Fruit fly (Drosophila melanogaster) whole organism, prepupa: ENCODE results near the gene lark.

Experiments
- Blimp-1 ChIP-seq: fragments of 200-800 bp; sonication (Bioruptor generic); optimal IDR thresholded peaks from 3 replicates; lab custom pipeline; 2017; ENCODE audit warnings: missing biosample characterization, missing genetic modification characterization, mild to moderate bottlenecking, moderate library complexity, missing genetic modification reagents
- CG10631 ChIP-seq: fragments of 200-800 bp; sonication (Bioruptor generic); optimal IDR thresholded peaks from 2 replicates; lab custom pipeline; 2016; ENCODE audit warnings: missing biosample characterization, missing genetic modification characterization
- CG10669 ChIP-seq: fragments of 200-800 bp; sonication (Bioruptor generic); optimal IDR thresholded peaks from 3 replicates; lab custom pipeline; 2018; ENCODE audit warnings: missing biosample characterization, mild to moderate bottlenecking, missing genetic modification characterization, moderate library complexity
- CG11294 ChIP-seq: fragments of 200-800 bp; sonication (Bioruptor generic); IDR thresholded peaks from 2 replicates; pipeline ENCODE4 v1.3.6; 2022; ENCODE audit warnings: missing biosample characterization, missing genetic modification characterization
- CG11762 ChIP-seq: fragments of 200-800 bp; sonication (Bioruptor generic); optimal IDR thresholded peaks from 3 replicates; lab custom pipeline; 2016; ENCODE audit warnings: missing biosample characterization, missing genetic modification characterization; ENCODE audit not compliant: insufficient read depth
- CG11902 ChIP-seq: fragments of 200-800 bp; sonication (Bioruptor generic); optimal IDR thresholded peaks from 3 replicates; lab custom pipeline; 2016; ENCODE audit warnings: missing biosample characterization, missing genetic modification characterization
- CG15336 ChIP-seq: fragments of 200-800 bp; sonication (Bioruptor generic); IDR thresholded peaks from 2 replicates; pipeline ENCODE4 v1.3.6; 2022; ENCODE audit warnings: missing biosample characterization, missing genetic modification characterization
- CG1621 ChIP-seq: fragments of 200-800 bp; sonication (Bioruptor generic); optimal IDR thresholded peaks from 3 replicates; lab custom pipeline; 2018; ENCODE audit warnings: missing biosample characterization, mild to moderate bottlenecking, missing genetic modification characterization
- CG3032 ChIP-seq: fragments of 200-800 bp; optimal IDR thresholded peaks from 2 replicates; lab custom pipeline; 2019; ENCODE audit warnings: missing biosample characterization, mild to moderate bottlenecking, missing genetic modification characterization, moderate library complexity
- CG31627 ChIP-seq: fragments of 200-800 bp; sonication (Bioruptor generic); optimal IDR thresholded peaks from 3 replicates; lab custom pipeline; 2016; ENCODE audit warnings: missing biosample characterization, missing genetic modification characterization
- CG32006 ChIP-seq: fragments of 200-800 bp; sonication (Bioruptor generic); optimal IDR thresholded peaks from 3 replicates; lab custom pipeline; 2017; ENCODE audit warnings: missing biosample characterization, mild to moderate bottlenecking, missing genetic modification characterization
- CG34406 ChIP-seq: fragments of 200-800 bp; sonication (Bioruptor generic); optimal IDR thresholded peaks from 3 replicates; lab custom pipeline; 2016; ENCODE audit warnings: missing biosample characterization, missing genetic modification characterization
- CG3919 ChIP-seq: fragments of 200-800 bp; sonication (Bioruptor generic); optimal IDR thresholded peaks from 3 replicates; lab custom pipeline; 2016; ENCODE audit warnings: missing biosample characterization, missing genetic modification characterization
- CG4318 ChIP-seq: fragments of 200-800 bp; sonication (Bioruptor generic); optimal IDR thresholded peaks from 3 replicates; lab custom pipeline; 2017; ENCODE audit warnings: missing biosample characterization, mild to moderate bottlenecking, missing genetic modification characterization
- CG6163 ChIP-seq: fragments of 200-800 bp; sonication (Bioruptor generic); IDR thresholded peaks from 3 replicates; pipeline ENCODE4 v1.3.6; 2022; ENCODE audit warnings: missing biosample characterization, missing genetic modification characterization
- CG6276 ChIP-seq: fragments of 200-800 bp; sonication (Bioruptor generic); optimal IDR thresholded peaks from 2 replicates; lab custom pipeline; 2017; ENCODE audit warnings: missing biosample characterization, mild to moderate bottlenecking, missing genetic modification characterization
- CG6792 ChIP-seq: fragments of 200-800 bp; sonication (Bioruptor generic); optimal IDR thresholded peaks from 3 replicates; lab custom pipeline; 2016; ENCODE audit warnings: missing biosample characterization, missing genetic modification characterization
- CG6808 ChIP-seq: fragments of 200-800 bp; sonication (Bioruptor generic); optimal IDR thresholded peaks from 3 replicates; lab custom pipeline; 2017; ENCODE audit warnings: missing biosample characterization, missing genetic modification characterization, mild to moderate bottlenecking, moderate library complexity, missing genetic modification reagents
- CG6854 ChIP-seq: fragments of 200-800 bp; sonication (Bioruptor generic); optimal IDR thresholded peaks from 2 replicates; lab custom pipeline; 2017; ENCODE audit warnings: missing biosample characterization, mild to moderate bottlenecking, missing genetic modification characterization
- CG7368 ChIP-seq: fragments of 200-800 bp; sonication (Bioruptor generic); optimal IDR thresholded peaks from 3 replicates; lab custom pipeline; 2016; ENCODE audit warnings: missing biosample characterization, missing genetic modification characterization
- CG8119 ChIP-seq: fragments of 200-800 bp; sonication (Bioruptor generic); IDR thresholded peaks from 3 replicates; pipeline ENCODE4 v1.3.6; 2022; ENCODE audit warnings: missing biosample characterization, missing genetic modification characterization
- CG8319 ChIP-seq: fragments of 200-800 bp; sonication (Bioruptor generic); optimal IDR thresholded peaks from 3 replicates; lab custom pipeline; 2016; ENCODE audit warnings: missing biosample characterization, missing genetic modification characterization
- CG8632 ChIP-seq: fragments of 200-800 bp; sonication (Bioruptor generic); optimal IDR thresholded peaks from 3 replicates; lab custom pipeline; 2016; ENCODE audit warnings: missing biosample characterization, missing genetic modification characterization
- CG9139 ChIP-seq: fragments of 200-800 bp; sonication (Bioruptor generic); optimal IDR thresholded peaks from 3 replicates; lab custom pipeline; 2017; ENCODE audit warnings: missing biosample characterization, mild to moderate bottlenecking, missing genetic modification characterization
- Eip75B ChIP-seq: fragments of 200-800 bp; sonication (Bioruptor generic); optimal IDR thresholded peaks from 3 replicates; lab custom pipeline; 2016; ENCODE audit warnings: missing biosample characterization, missing genetic modification characterization
- Eip78C ChIP-seq: fragments of 200-800 bp; sonication (Bioruptor generic); peaks from one replicate; lab custom pipeline; 2016; ENCODE audit warnings: missing biosample characterization, missing genetic modification characterization
- Eip93F ChIP-seq: fragments of 200-800 bp; sonication (Bioruptor generic); optimal IDR thresholded peaks from 2 replicates; lab custom pipeline; 2016; ENCODE audit warnings: missing biosample characterization, mild to moderate bottlenecking, missing genetic modification characterization
- Ets96B ChIP-seq: fragments of 200-800 bp; optimal IDR thresholded peaks from 2 replicates; lab custom pipeline; 2019; ENCODE audit warnings: missing biosample characterization, mild to moderate bottlenecking, missing genetic modification characterization, moderate library complexity
- Hr38 ChIP-seq: sonication (Bioruptor generic); optimal IDR thresholded peaks from 2 replicates; lab custom pipeline; 2016; ENCODE audit warnings: missing biosample characterization, missing genetic modification characterization
- Hr4 ChIP-seq: fragments of 200-800 bp; sonication (Bioruptor generic); optimal IDR thresholded peaks from 3 replicates; lab custom pipeline; 2016; ENCODE audit warnings: missing biosample characterization, missing genetic modification characterization
- Lpt ChIP-seq: fragments of 200-800 bp; sonication (Bioruptor generic); optimal IDR thresholded peaks from 3 replicates; lab custom pipeline; 2016; ENCODE audit warnings: missing biosample characterization, missing genetic modification characterization
- Met ChIP-seq: fragments of 200-800 bp; sonication (Bioruptor generic); optimal IDR thresholded peaks from 3 replicates; lab custom pipeline; 2016; ENCODE audit warnings: missing biosample characterization, missing genetic modification characterization
- Smox ChIP-seq: fragments of 200-800 bp; sonication (Bioruptor generic); optimal IDR thresholded peaks from 3 replicates; lab custom pipeline; 2016; ENCODE audit warnings: missing biosample characterization, missing genetic modification characterization
- Sox14 ChIP-seq: fragments of 200-800 bp; sonication (Bioruptor generic); optimal IDR thresholded peaks from 3 replicates; lab custom pipeline; 2016; ENCODE audit warnings: missing biosample characterization, missing genetic modification characterization
- achi ChIP-seq: fragments of 200-800 bp; sonication (Bioruptor generic); optimal IDR thresholded peaks from 3 replicates; lab custom pipeline; 2016; ENCODE audit warnings: missing biosample characterization, missing genetic modification characterization
- acj6 ChIP-seq: fragments of 200-800 bp; sonication (Bioruptor generic); optimal IDR thresholded peaks from 3 replicates; lab custom pipeline; 2016; ENCODE audit warnings: missing biosample characterization, missing genetic modification characterization
- cyc ChIP-seq: fragments of 200-800 bp; sonication (Bioruptor generic); optimal IDR thresholded peaks from 3 replicates; lab custom pipeline; 2016; ENCODE audit warnings: missing biosample characterization, missing genetic modification characterization
- dac ChIP-seq: fragments of 200-800 bp; sonication (Bioruptor generic); optimal IDR thresholded peaks from 2 replicates; lab custom pipeline; 2017; ENCODE audit warnings: missing biosample characterization, mild to moderate bottlenecking, missing genetic modification characterization
- dsx ChIP-seq: fragments of 200-800 bp; optimal IDR thresholded peaks from 3 replicates; lab custom pipeline; 2019; ENCODE audit warnings: missing biosample characterization, mild to moderate bottlenecking, missing genetic modification characterization, moderate library complexity; ENCODE audit not compliant: poor library complexity, severe bottlenecking
- eg ChIP-seq: fragments of 200-800 bp; sonication (Bioruptor generic); IDR thresholded peaks from 3 replicates; pipeline ENCODE4 v1.3.6; 2022; ENCODE audit warnings: missing biosample characterization, missing genetic modification characterization
- esn ChIP-seq: fragments of 200-800 bp; sonication (Bioruptor generic); optimal IDR thresholded peaks from 2 replicates; lab custom pipeline; 2016; ENCODE audit warnings: missing biosample characterization, mild to moderate bottlenecking, missing genetic modification characterization, moderate library complexity
- fd59A ChIP-seq: fragments of 200-800 bp; sonication (Bioruptor generic); optimal IDR thresholded peaks from 2 replicates; lab custom pipeline; 2017; ENCODE audit warnings: missing biosample characterization, mild to moderate bottlenecking, missing genetic modification characterization, missing genetic modification reagents
- fd85E ChIP-seq: fragments of 200-800 bp; sonication (Bioruptor generic); optimal IDR thresholded peaks from 3 replicates; lab custom pipeline; 2016; ENCODE audit warnings: missing biosample characterization, missing genetic modification characterization
- fkh ChIP-seq: fragments of 200-800 bp; sonication (Bioruptor generic); optimal IDR thresholded peaks from 3 replicates; lab custom pipeline; 2017; ENCODE audit warnings: missing biosample characterization, mild to moderate bottlenecking, missing genetic modification characterization, moderate library complexity
- lz ChIP-seq: fragments of 200-800 bp; sonication (Bioruptor generic); optimal IDR thresholded peaks from 3 replicates; lab custom pipeline; 2016; ENCODE audit warnings: missing biosample characterization, missing genetic modification characterization
- spab ChIP-seq: fragments of 200-800 bp; sonication (Bioruptor generic); optimal IDR thresholded peaks from 2 replicates; lab custom pipeline; 2017; ENCODE audit warnings: missing biosample characterization, mild to moderate bottlenecking, missing genetic modification characterization, missing genetic modification reagents
- svp ChIP-seq: fragments of 200-800 bp; sonication (Bioruptor generic); peaks from one replicate; lab custom pipeline; 2016; ENCODE audit warnings: missing biosample characterization, missing genetic modification characterization

The lark gene

DNA sequence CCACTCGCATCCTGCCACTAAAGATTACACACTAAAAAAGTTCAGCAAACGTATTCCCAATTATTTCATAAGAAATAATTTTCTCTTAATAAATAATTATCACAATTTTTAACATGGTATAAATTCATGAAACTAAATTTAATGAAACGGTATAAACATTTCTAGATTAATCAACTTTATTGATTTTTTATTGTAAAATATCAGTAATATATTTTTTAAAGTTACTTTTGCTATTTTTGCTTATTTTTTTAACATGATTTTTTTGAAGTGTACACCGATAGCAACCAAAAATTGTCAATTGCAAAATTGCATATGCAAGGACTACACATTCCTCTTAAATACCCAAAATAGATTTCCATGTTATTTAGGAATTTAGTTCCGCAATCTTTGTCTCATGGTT lies 24.9 kb upstream of the lark start:
- TF ChIP-seq Eip78C (GFP tag; lab: Kevin White, UChicago) (no peak), CG6792 (GFP tag; lab: Kevin White, UChicago) (no peak), CG8632 (no peak), CG3032 (tag; lab: Kevin White, UChicago) (no peak), CG34406 (no peak), fkh (no peak), Lpt (GFP tag; lab: Kevin White, UChicago) (no peak), Eip75B (GFP tag; lab: Kevin White, UChicago) (no peak)
- TF ChIP-seq, all 60 proteins: peak for 0

DNA sequence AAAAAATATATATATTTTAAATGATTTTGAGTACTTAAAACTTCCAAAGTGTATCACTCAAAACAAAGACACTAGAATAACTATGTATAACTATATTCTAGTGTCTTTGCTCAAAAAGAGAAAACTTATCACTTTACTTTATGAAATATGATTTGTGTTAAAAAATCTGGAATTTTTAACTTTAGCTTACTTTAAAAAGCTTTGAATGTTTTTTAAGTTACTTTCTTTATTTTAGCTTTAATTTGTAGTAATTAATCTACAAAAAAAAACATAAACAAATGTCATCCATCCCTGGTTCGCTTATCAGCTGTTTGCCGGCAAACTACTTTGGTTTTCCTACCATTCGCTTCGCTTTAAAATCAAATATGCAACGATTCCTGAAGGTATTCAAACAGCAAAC lies 19.3 kb upstream of the lark start, which contains the start of gene CG8607:
CG8607 (plus strand) TSS at position 301 of the 400 bp plus-strand sequence.
- TF ChIP-seq Blimp-1 (GFP tag; lab: Kevin White, UChicago), result no peak
- no peak for TF ChIP-seq CG32006 (GFP tag; lab: Kevin White, UChicago)

dm6 chr3L:7323348-7323747 lies 15.7 kb upstream of the lark start, which contains the start of the genes RhoGEF4 and Rint1:
Gene RhoGEF4, minus strand, starts transcription at chr3L:7323411.
Gene Rint1, plus strand, starts transcription at chr3L:7323619.
- TF ChIP-seq CG8119 (GFP tag; lab: Robert Waterston, UW), result no peak
- TF ChIP-seq CG6808 (GFP tag; lab: Kevin White, UChicago), result no peak
- no peak for TF ChIP-seq Met (GFP tag; lab: Kevin White, UChicago)
- peak; percentile 64 for TF ChIP-seq cyc (GFP tag; lab: Kevin White, UChicago)
- TF ChIP-seq Eip75B (GFP tag; lab: Kevin White, UChicago), result no peak
- peak; percentile 6 for TF ChIP-seq CG10669 (GFP tag; lab: Kevin White, UChicago)
- TF ChIP-seq CG3032 (tag; lab: Kevin White, UChicago), result peak; percentile 58
- peak; percentile 54 for TF ChIP-seq esn (GFP tag; lab: Kevin White, UChicago)
- TF ChIP-seq Hr4 (GFP tag; lab: Kevin White, UChicago), result no peak
- TF ChIP-seq fd59A (GFP tag; lab: Kevin White, UChicago), result no peak
- TF ChIP-seq Eip93F (GFP tag; lab: Kevin White, UChicago), result no peak
- TF ChIP-seq Eip78C (GFP tag; lab: Kevin White, UChicago), result peak; percentile 76
- TF ChIP-seq svp (GFP tag; lab: Kevin White, UChicago), result no peak
- peak; percentile 55; the same call in 1 of the 3 replicates for TF ChIP-seq CG6163 (GFP tag; lab: Robert Waterston, UW)
- no peak for TF ChIP-seq CG4318
- peak; percentile 63 for TF ChIP-seq CG31627 (GFP tag; lab: Kevin White, UChicago)
- TF ChIP-seq Ets96B (tag; lab: Kevin White, UChicago), result peak; percentile 33
- no peak for TF ChIP-seq CG8319 (GFP tag; lab: Kevin White, UChicago)
- no peak for TF ChIP-seq CG6276
- peak; percentile 60 for TF ChIP-seq lz
- no peak for TF ChIP-seq CG7368 (GFP tag; lab: Kevin White, UChicago)
- TF ChIP-seq eg (GFP tag; lab: Robert Waterston, UW), result peak; percentile 52; the same call in 2 of the 3 replicates
- TF ChIP-seq CG11294 (GFP tag; lab: Robert Waterston, UW), result no peak
- TF ChIP-seq CG6792 (GFP tag; lab: Kevin White, UChicago), result peak; percentile 10
- TF ChIP-seq fd85E (GFP tag; lab: Kevin White, UChicago), result no peak
- TF ChIP-seq CG6854, result no peak
- peak; percentile 1 for TF ChIP-seq CG1621 (tag; lab: Kevin White, UChicago)
- peak; percentile 40 for TF ChIP-seq CG3919 (GFP tag; lab: Kevin White, UChicago)
- no peak for TF ChIP-seq CG8632
- TF ChIP-seq CG11902, result peak; percentile 44
- TF ChIP-seq Smox (GFP tag; lab: Kevin White, UChicago), result no peak
- no peak for TF ChIP-seq CG10631 (GFP tag; lab: Kevin White, UChicago)
- no peak for TF ChIP-seq Hr38 (GFP tag; lab: Kevin White, UChicago)
- no peak for TF ChIP-seq CG15336 (GFP tag; lab: Robert Waterston, UW)
- no peak for TF ChIP-seq spab (GFP tag; lab: Kevin White, UChicago)
- TF ChIP-seq Lpt (GFP tag; lab: Kevin White, UChicago), result no peak
- peak; percentile 6 for TF ChIP-seq dsx (GFP tag; lab: Kevin White, UChicago)
- peak; percentile 39 for TF ChIP-seq achi
- TF ChIP-seq dac (GFP tag; lab: Kevin White, UChicago), result no peak
- TF ChIP-seq CG34406, result peak; percentile 32
- peak; percentile 61 for TF ChIP-seq Sox14 (GFP tag; lab: Kevin White, UChicago)
- no peak for TF ChIP-seq CG11762 (GFP tag; lab: Kevin White, UChicago)
- no peak for TF ChIP-seq CG9139 (GFP tag; lab: Kevin White, UChicago)
- peak; percentile 57 for TF ChIP-seq acj6 (GFP tag; lab: Kevin White, UChicago)
- TF ChIP-seq fkh, result no peak
